Worm (Caenorhabditis elegans) whole organism, L4 larva: ENCODE data around the gene M01E10.3.

Experiments
- daf-8 ChIP-seq: fragments of 200-800 bp; sonication (Bioruptor generic); IDR thresholded peaks from 2 replicates; pipeline ENCODE4 v1.3.6; 2022; ENCODE audit warnings: missing genetic modification characterization, missing compliant biosample characterization
- lsy-2 ChIP-seq, 2 experiments: fragments of 150-350 bp in 1 of 2; sonication (generic microtip) in 1 of 2; optimal IDR thresholded peaks; 2 replicates each; lab custom pipeline; 2014 to 2017; ENCODE audit warnings: missing biosample characterization in 2 of 2, missing genetic modification characterization in 2 of 2
- mdl-1 ChIP-seq, 2 experiments: fragments of 150-350 bp in 1 of 2; sonication (generic microtip) in 1 of 2; optimal IDR thresholded peaks; 2 replicates each; lab custom pipeline; 2014 to 2017; ENCODE audit warnings: missing biosample characterization in 2 of 2, missing genetic modification characterization in 2 of 2
- nhr-10 ChIP-seq: fragments of 150-350 bp; optimal IDR thresholded peaks from 2 replicates; lab custom pipeline; 2014; ENCODE audit warnings: missing biosample characterization, missing genetic modification characterization
- nhr-11 ChIP-seq: fragments of 150-350 bp; optimal IDR thresholded peaks from 2 replicates; lab custom pipeline; 2014; ENCODE audit warnings: missing biosample characterization, missing genetic modification characterization
- nhr-42 ChIP-seq: fragments of 200-800 bp; sonication (Bioruptor generic); IDR thresholded peaks from 2 replicates; pipeline ENCODE4 v1.3.6; 2022; ENCODE audit warnings: missing genetic modification characterization, missing compliant biosample characterization
- nhr-77 ChIP-seq: fragments of 150-350 bp; optimal IDR thresholded peaks from 2 replicates; lab custom pipeline; 2014; ENCODE audit warnings: missing biosample characterization, missing genetic modification characterization
- ztf-11 ChIP-seq: fragments of 150-350 bp; optimal IDR thresholded peaks from 2 replicates; lab custom pipeline; 2014; ENCODE audit warnings: missing biosample characterization, missing genetic modification characterization

DNA sequence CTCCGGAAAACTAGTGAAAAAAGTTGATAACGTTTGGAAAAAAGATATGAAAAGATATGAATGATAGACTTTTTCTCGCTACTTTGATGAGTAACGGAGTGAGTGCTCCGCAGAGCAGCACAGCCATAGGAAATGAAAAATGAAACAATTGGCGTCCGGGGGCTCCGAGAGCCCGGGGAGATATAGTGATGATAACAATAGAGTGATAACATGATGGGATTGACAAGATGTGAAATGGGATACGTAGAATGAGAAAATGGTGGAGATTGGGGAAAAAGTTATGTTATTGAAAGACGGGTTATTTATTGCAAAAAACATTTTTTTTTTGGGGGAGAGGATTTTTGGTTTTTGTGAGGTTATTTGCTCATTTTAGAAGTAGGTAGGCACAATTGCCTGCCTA, 26.5 kb downstream of the M01E10.3 start:
- TF ChIP-seq nhr-42 (GFP tag; lab: Robert Waterston, UW) (no peak), nhr-77 (tag; lab: Kevin White, UChicago) (no peak), lsy-2 (tag; optimal IDR thresholded peaks at IDR 0.05; lab: Kevin White, UChicago) (no peak), ztf-11 (no peak), nhr-11 (tag; lab: Kevin White, UChicago) (no peak), daf-8 (GFP tag; lab: Robert Waterston, UW) (no peak), mdl-1 (tag; optimal IDR thresholded peaks at IDR 0.05; lab: Kevin White, UChicago) (no peak), nhr-10 (tag; lab: Kevin White, UChicago) (no peak)
